Worm (Caenorhabditis elegans) whole organism, L4 larva: ENCODE measurements around the gene xbx-5.

ENCODE experiments used
- F37D6.2 ChIP-seq: sonication (generic microtip); optimal IDR thresholded peaks from 2 replicates; lab custom pipeline; 2016; ENCODE audit warnings: mild to moderate bottlenecking, missing genetic modification characterization, missing compliant biosample characterization
- F44E2.7 ChIP-seq: fragments of 200-800 bp; sonication (Bioruptor generic); IDR thresholded peaks from 2 replicates; pipeline ENCODE4 v2.1.2; 2022; ENCODE audit warnings: missing genetic modification characterization, missing compliant biosample characterization
- aha-1 ChIP-seq: fragments of 150-350 bp; peaks from one replicate; lab custom pipeline; 2014; ENCODE audit warnings: missing biosample characterization, missing genetic modification characterization
- ama-1 ChIP-seq: fragments of 150-350 bp; optimal IDR thresholded peaks from 2 replicates; lab custom pipeline; 2014; ENCODE audit warnings: inconsistent platforms, mixed read lengths
- ces-1 ChIP-seq: fragments of 150-350 bp; sonication (generic microtip); optimal IDR thresholded peaks from 4 replicates; lab custom pipeline; 2014; ENCODE audit warnings: missing biosample characterization, missing genetic modification reagents, missing genetic modification characterization
- dmd-6 ChIP-seq: fragments of 200-800 bp; sonication (Bioruptor generic); IDR thresholded peaks from 2 replicates; pipeline ENCODE4 v1.3.6; 2022; ENCODE audit warnings: missing genetic modification reagents, missing genetic modification characterization, missing compliant biosample characterization
- duxl-1 ChIP-seq: sonication (generic microtip); optimal IDR thresholded peaks from 2 replicates; lab custom pipeline; 2016; ENCODE audit warnings: mild to moderate bottlenecking, missing genetic modification characterization, moderate library complexity, missing compliant biosample characterization; ENCODE audit not compliant: poor library complexity
- hlh-30 ChIP-seq: sonication (generic microtip); optimal IDR thresholded peaks from 2 replicates; lab custom pipeline; 2017; ENCODE audit warnings: antibody characterized with exemption, mild to moderate bottlenecking, missing genetic modification characterization, missing compliant biosample characterization; ENCODE audit not compliant: insufficient read depth
- lsy-2 ChIP-seq, 2 experiments: fragments of 150-350 bp in 1 of 2; sonication (generic microtip) in 1 of 2; optimal IDR thresholded peaks; 2 replicates each; lab custom pipeline; 2014 to 2017; ENCODE audit warnings: missing biosample characterization in 2 of 2, missing genetic modification characterization in 2 of 2
- mxl-2 ChIP-seq: fragments of 200-800 bp; sonication (Bioruptor generic); conservative IDR thresholded peaks from 2 replicates; pipeline ENCODE4 v1.3.6; 2022; ENCODE audit warnings: missing genetic modification reagents, missing genetic modification characterization, missing compliant biosample characterization
- nhr-28 ChIP-seq: fragments of 150-350 bp; optimal IDR thresholded peaks from 2 replicates; lab custom pipeline; 2014; ENCODE audit warnings: missing biosample characterization, missing genetic modification characterization
- pha-4 ChIP-seq, 2 experiments: fragments of 150-350 bp in 1 of 2; fragments of 200-800 bp in 1 of 2; sonication (Bioruptor generic) in 1 of 2; IDR thresholded peaks in 1 of 2; optimal IDR thresholded peaks in 1 of 2; 2 replicates each; pipeline versions ENCODE4 v1.3.6 to Lab custom; 2014 to 2022; ENCODE audit warnings: missing genetic modification characterization in 2 of 2, missing genetic modification reagents in 2 of 2, missing biosample characterization in 1 of 2, missing compliant biosample characterization in 1 of 2
- unc-39 ChIP-seq: sonication (generic microtip); optimal IDR thresholded peaks from 2 replicates; lab custom pipeline; 2017; ENCODE audit warnings: missing biosample characterization, missing genetic modification characterization

DNA sequence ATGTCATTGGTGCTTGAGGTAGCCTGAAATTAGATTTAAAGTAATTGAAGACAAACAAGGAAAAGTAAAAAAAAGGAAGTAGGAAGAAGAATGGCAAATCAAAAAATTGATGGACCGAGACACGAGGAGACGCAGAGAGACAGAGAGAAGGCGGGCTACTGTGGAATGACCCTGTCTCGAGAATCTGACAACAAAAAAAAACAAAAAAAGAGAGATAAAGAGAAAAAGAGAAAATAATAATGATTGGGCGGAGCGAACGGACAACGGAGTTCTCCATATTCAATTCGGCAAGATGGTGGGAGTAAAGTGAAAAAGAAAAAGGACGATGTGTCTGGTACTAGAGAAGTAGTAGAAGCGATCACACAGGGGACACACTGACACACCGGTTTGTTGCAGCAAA lies 4.7 kb upstream of the xbx-5 start, which contains the start of gene toh-1:
- TF ChIP-seq aha-1 (tag; lab: Kevin White, UChicago) = peak; percentile 59
- TF ChIP-seq ces-1 (GFP tag; lab: Kevin White, UChicago) = no peak
- no peak for TF ChIP-seq lsy-2 (tag; optimal IDR thresholded peaks at IDR 0.05; lab: Kevin White, UChicago)
- no peak for TF ChIP-seq F37D6.2 (tag; lab: Kevin White, UChicago)
- no peak for TF ChIP-seq hlh-30
- no peak for TF ChIP-seq ama-1 (lab: Kevin White, UChicago)
- TF ChIP-seq nhr-28 (tag; lab: Kevin White, UChicago) = no peak
- no peak for TF ChIP-seq F44E2.7 (GFP tag; lab: Robert Waterston, UW)
- no peak for TF ChIP-seq dmd-6 (GFP tag; lab: Robert Waterston, UW)
- TF ChIP-seq pha-4 (GFP tag; IDR thresholded peaks at IDR 0.05; lab: Robert Waterston, UW) = no peak
- no peak for TF ChIP-seq pha-4 (tag; optimal IDR thresholded peaks at IDR 0.05; lab: Kevin White, UChicago)
- no peak for TF ChIP-seq mxl-2 (GFP tag; lab: Robert Waterston, UW)
- TF ChIP-seq unc-39 (tag; lab: Kevin White, UChicago) = no peak
- TF ChIP-seq duxl-1 (tag; lab: Kevin White, UChicago) = no peak
